Fruit fly (Drosophila melanogaster): ENCODE data around the gene ppk18.

ppk18 gene

DNA sequence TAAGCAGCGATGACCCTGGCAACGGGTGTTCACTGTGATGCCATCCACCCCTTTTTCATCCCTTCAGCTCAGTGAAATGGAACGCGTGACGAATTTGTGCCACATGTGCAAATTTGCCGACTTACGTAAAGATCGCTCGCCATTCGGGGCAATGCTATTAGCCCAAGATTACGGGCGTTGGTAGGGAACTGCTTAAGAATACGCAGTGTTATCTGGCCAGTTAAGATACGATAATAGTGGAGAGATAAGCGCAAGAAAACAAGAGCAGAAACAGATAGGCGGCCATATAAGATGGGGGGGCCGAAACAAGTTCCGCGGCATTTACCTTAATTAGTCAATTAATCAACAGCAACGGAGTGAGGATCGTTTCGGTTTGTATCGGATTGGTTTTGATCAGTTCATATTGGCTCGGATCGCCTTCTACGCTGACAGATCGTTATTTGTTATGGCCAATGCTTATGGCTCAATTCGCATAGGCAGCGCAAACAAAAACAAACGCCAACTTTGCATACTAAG is 15.2 kb upstream of the ppk18 start:
- TF ChIP-seq CG12744 (GFP tag; optimal IDR thresholded peaks at IDR 0.05) (no peak), Nf-YB (GFP tag; optimal IDR thresholded peaks at IDR 0.05) (peak; percentile 2), cwo (GFP tag; optimal IDR thresholded peaks at IDR 0.05) (peak; percentile 63), CG18599 (GFP tag; optimal IDR thresholded peaks at IDR 0.05) (no peak), CG34376 (GFP tag; optimal IDR thresholded peaks at IDR 0.05) (peak; percentile 41), Meics (GFP tag; optimal IDR thresholded peaks at IDR 0.05) (peak; percentile 10), BEAF-32 (GFP tag; optimal IDR thresholded peaks at IDR 0.05) (no peak), sug (tag; optimal IDR thresholded peaks at IDR 0.05) (peak; percentile 81), CG10543 (GFP tag; optimal IDR thresholded peaks at IDR 0.05) (peak; percentile 55), CG14014 (GFP tag; IDR thresholded peaks at IDR 0.05) (0 out of 2 replicates have a peak, but pooled peaks have one; percentile 18), Fer1 (GFP tag; optimal IDR thresholded peaks at IDR 0.05) (peak; percentile 36), CG15514 (GFP tag; optimal IDR thresholded peaks at IDR 0.05) (peak; percentile 24), Nf-YC (tag; optimal IDR thresholded peaks at IDR 0.05) (peak; percentile 44), Side (GFP tag; optimal IDR thresholded peaks at IDR 0.05) (no peak), tap (tag; optimal IDR thresholded peaks at IDR 0.05) (no peak), inv (GFP tag; IDR thresholded peaks at IDR 0.05; ENCODE audit: partially characterized antibody) (no peak), CG7372 (GFP tag; IDR thresholded peaks at IDR 0.05) (no peak), ftz-f1 (GFP tag; optimal IDR thresholded peaks at IDR 0.05) (peak; percentile 35), CG9727 (GFP tag; optimal IDR thresholded peaks at IDR 0.05) (no peak), HmgZ (tag; optimal IDR thresholded peaks at IDR 0.05) (peak; percentile 41), Awh (GFP tag; IDR thresholded peaks at IDR 0.05) (0 out of 2 replicates have a peak, but pooled peaks have one; percentile 20), rib (GFP tag; IDR thresholded peaks at IDR 0.05) (0 out of 2 replicates have a peak, but pooled peaks have one; percentile 22), pros (GFP tag; optimal IDR thresholded peaks at IDR 0.05) (peak; percentile 7), mirr (GFP tag; optimal IDR thresholded peaks at IDR 0.05) (peak; percentile 87), CG13894 (tag; optimal IDR thresholded peaks at IDR 0.05) (peak; percentile 60), Gug (GFP tag; IDR thresholded peaks at IDR 0.05) (no peak), btn (GFP tag; optimal IDR thresholded peaks at IDR 0.05) (no peak), Hmr (GFP tag; optimal IDR thresholded peaks at IDR 0.05) (peak; percentile 30), grau (tag; optimal IDR thresholded peaks at IDR 0.05) (peak; percentile 1), lbe (GFP tag; optimal IDR thresholded peaks at IDR 0.05) (peak; percentile 5), GATAe (GFP tag; conservative IDR thresholded peaks at IDR 0.05) (peak; percentile 53; the same call in 1 of the 2 replicates), CG12769 (tag; optimal IDR thresholded peaks at IDR 0.05) (peak; percentile 15), gsb-n (tag; optimal IDR thresholded peaks at IDR 0.05) (peak; percentile 17), Gsc (GFP tag; IDR thresholded peaks at IDR 0.05) (no peak), Med (GFP tag) (peak; percentile 53), CG15479 (GFP tag; optimal IDR thresholded peaks at IDR 0.05) (peak; percentile 99), Pdp1 (GFP tag; optimal IDR thresholded peaks at IDR 0.05) (peak in 1 of 2 experiments; percentile 58), ato (GFP tag; IDR thresholded peaks at IDR 0.05; ENCODE audit: partially characterized antibody) (no peak), sd (tag; optimal IDR thresholded peaks at IDR 0.05) (peak; percentile 51), CG4424 (GFP tag; optimal IDR thresholded peaks at IDR 0.05) (no peak), grn (GFP tag; optimal IDR thresholded peaks at IDR 0.05) (peak; percentile 80), CG10431 (GFP tag; optimal IDR thresholded peaks at IDR 0.05) (no peak), ara (GFP tag; IDR thresholded peaks at IDR 0.05) (0 out of 2 replicates have a peak, but pooled peaks have one; percentile 7), B-H2 (GFP tag; optimal IDR thresholded peaks at IDR 0.05) (peak; percentile 17), exex (tag; optimal IDR thresholded peaks at IDR 0.05) (peak; percentile 94), Hey (tag; optimal IDR thresholded peaks at IDR 0.05) (peak; percentile 54), CG8359 (GFP tag; optimal IDR thresholded peaks at IDR 0.05; ENCODE audit: borderline replicate concordance) (no peak), bsh (GFP tag; optimal IDR thresholded peaks at IDR 0.05) (no peak)
